Worm (Caenorhabditis elegans): ENCODE results near the gene srj-21.

DNA sequence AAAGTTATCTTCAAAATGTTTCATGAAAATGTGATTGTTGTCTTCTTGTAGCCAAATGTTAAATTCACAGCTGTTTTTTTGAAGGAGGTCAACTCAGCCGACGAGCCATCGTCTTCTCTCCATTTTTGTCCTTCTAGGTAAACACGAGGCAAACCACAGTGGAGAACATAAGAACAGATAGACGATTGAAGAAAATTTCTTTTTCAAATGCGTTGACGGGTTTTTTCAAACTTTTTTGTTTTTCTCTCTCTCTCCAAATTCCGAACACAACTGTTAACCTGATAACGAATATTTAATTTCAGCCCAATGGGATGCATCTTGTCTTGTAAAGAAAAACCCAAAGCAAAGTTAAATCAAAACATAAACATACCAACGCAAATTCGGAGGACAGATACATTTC lies 50.4 kb downstream of the srj-21 start, which contains the start of gene D1054.19:
- TF ChIP-seq unc-62 (GFP tag; optimal IDR thresholded peaks at IDR 0.05) (no peak), snpc-4 (tag; optimal IDR thresholded peaks at IDR 0.05) (no peak), egl-27 (tag; optimal IDR thresholded peaks at IDR 0.05) (no peak), dmd-4 (tag; optimal IDR thresholded peaks at IDR 0.05) (no peak), ztf-11 (tag; optimal IDR thresholded peaks at IDR 0.05) (no peak)

Data from whole organism, L2 larva.